Fruit fly (Drosophila melanogaster) whole organism, embryonic: ENCODE measurements around the gene CG15534.
A peak's percentile ranks its signal among the peaks of the same experiment; 100 is the strongest.

Source experiments
- B-H1 ChIP-seq: fragments of 200-800 bp; sonication (Bioruptor generic); IDR thresholded peaks from 3 replicates; pipeline ENCODE4 v1.3.6; 2022; ENCODE audit warnings: missing biosample characterization, missing genetic modification characterization
- CG10147 ChIP-seq: fragments of 200-800 bp; sonication (Bioruptor generic); optimal IDR thresholded peaks from 2 replicates; lab custom pipeline; 2019; ENCODE audit warnings: missing biosample characterization, mild to moderate bottlenecking, missing genetic modification characterization, moderate library complexity
- CG10979 ChIP-seq: fragments of 200-800 bp; sonication (Bioruptor generic); optimal IDR thresholded peaks from 2 replicates; lab custom pipeline; 2018; ENCODE audit warnings: missing biosample characterization, mild to moderate bottlenecking, missing genetic modification characterization, moderate library complexity
- CG12071 ChIP-seq: fragments of 200-800 bp; sonication (Bioruptor generic); optimal IDR thresholded peaks from 3 replicates; lab custom pipeline; 2018; ENCODE audit warnings: missing biosample characterization, mild to moderate bottlenecking, missing genetic modification characterization
- CG12219 ChIP-seq: fragments of 200-800 bp; sonication (Bioruptor generic); optimal IDR thresholded peaks from 3 replicates; lab custom pipeline; 2018; ENCODE audit warnings: missing biosample characterization, mild to moderate bottlenecking, missing genetic modification characterization
- CG14441 ChIP-seq: fragments of 200-800 bp; sonication (Bioruptor generic); IDR thresholded peaks from 2 replicates; pipeline ENCODE4 v1.3.6; 2022; ENCODE audit warnings: missing biosample characterization, missing genetic modification characterization
- CG15479 ChIP-seq: fragments of 200-800 bp; sonication (Bioruptor generic); optimal IDR thresholded peaks from 3 replicates; lab custom pipeline; 2019; ENCODE audit warnings: missing biosample characterization, mild to moderate bottlenecking, missing genetic modification characterization, moderate library complexity
- CG15696 ChIP-seq: fragments of 200-800 bp; sonication (Bioruptor generic); optimal IDR thresholded peaks from 2 replicates; lab custom pipeline; 2019; ENCODE audit warnings: missing biosample characterization, mild to moderate bottlenecking, missing genetic modification characterization, moderate library complexity
- CG1602 ChIP-seq: fragments of 200-800 bp; sonication (Bioruptor generic); optimal IDR thresholded peaks from 3 replicates; lab custom pipeline; 2016; ENCODE audit warnings: missing biosample characterization, missing genetic modification characterization
- CG17328 ChIP-seq: fragments of 200-800 bp; sonication (Bioruptor generic); IDR thresholded peaks from 2 replicates; pipeline ENCODE4 v1.3.6; 2022; ENCODE audit warnings: missing biosample characterization, missing genetic modification characterization
- CG4424 ChIP-seq: fragments of 200-800 bp; sonication (Bioruptor generic); optimal IDR thresholded peaks from 3 replicates; lab custom pipeline; 2016; ENCODE audit warnings: missing biosample characterization, missing genetic modification characterization
- CG5953 ChIP-seq: fragments of 200-800 bp; sonication (Bioruptor generic); IDR thresholded peaks from 2 replicates; pipeline ENCODE4 v1.3.6; 2022; ENCODE audit warnings: missing biosample characterization, missing genetic modification characterization
- CG6813 ChIP-seq: fragments of 200-800 bp; sonication (Bioruptor generic); optimal IDR thresholded peaks from 2 replicates; lab custom pipeline; 2017; ENCODE audit warnings: missing biosample characterization, missing genetic modification characterization, mild to moderate bottlenecking, moderate library complexity, missing genetic modification reagents
- CG7786 ChIP-seq: fragments of 200-800 bp; sonication (Bioruptor generic); optimal IDR thresholded peaks from 2 replicates; lab custom pipeline; 2016; ENCODE audit warnings: missing biosample characterization, missing genetic modification characterization
- CG7963 ChIP-seq: fragments of 200-800 bp; sonication (Bioruptor generic); IDR thresholded peaks from 3 replicates; pipeline ENCODE4 v1.3.6; 2022; ENCODE audit warnings: missing biosample characterization, missing genetic modification characterization; ENCODE audit not compliant: partially characterized antibody
- CG9609 ChIP-seq: fragments of 200-800 bp; sonication (Bioruptor generic); optimal IDR thresholded peaks from 3 replicates; lab custom pipeline; 2016; ENCODE audit warnings: missing biosample characterization, missing genetic modification characterization
- CHES-1-like ChIP-seq: fragments of 200-800 bp; sonication (Bioruptor generic); optimal IDR thresholded peaks from 2 replicates; lab custom pipeline; 2016; ENCODE audit warnings: missing biosample characterization, missing genetic modification characterization
- D19A ChIP-seq: fragments of 200-800 bp; optimal IDR thresholded peaks from 3 replicates; lab custom pipeline; 2019; ENCODE audit warnings: missing biosample characterization, mild to moderate bottlenecking, missing genetic modification characterization, moderate library complexity
- E2f1 ChIP-seq: fragments of 200-800 bp; sonication (Bioruptor generic); IDR thresholded peaks from 2 replicates; pipeline ENCODE4 v1.3.6; 2022; ENCODE audit warnings: missing biosample characterization, missing genetic modification characterization
- HLH3B ChIP-seq: fragments of 200-800 bp; sonication (Bioruptor generic); IDR thresholded peaks from 2 replicates; pipeline ENCODE4 v1.3.6; 2022; ENCODE audit warnings: missing biosample characterization, missing genetic modification characterization
- Hmr ChIP-seq: fragments of 200-800 bp; sonication (Bioruptor generic); optimal IDR thresholded peaks from 3 replicates; lab custom pipeline; 2017; ENCODE audit warnings: mild to moderate bottlenecking, missing biosample characterization, missing genetic modification reagents, missing genetic modification characterization
- PHDP ChIP-seq: fragments of 200-800 bp; sonication (Bioruptor generic); optimal IDR thresholded peaks from 3 replicates; lab custom pipeline; 2018; ENCODE audit warnings: missing biosample characterization, mild to moderate bottlenecking, missing genetic modification characterization, moderate library complexity
- Ptx1 ChIP-seq: fragments of 200-800 bp; sonication (Bioruptor generic); IDR thresholded peaks from 2 replicates; pipeline ENCODE4 v1.3.6; 2022; ENCODE audit warnings: missing biosample characterization, missing genetic modification characterization
- Rfx ChIP-seq: fragments of 200-800 bp; sonication (Bioruptor generic); IDR thresholded peaks from 2 replicates; pipeline ENCODE4 v1.3.6; 2022; ENCODE audit warnings: missing biosample characterization, missing genetic modification characterization
- Taf1 ChIP-seq: fragments of 200-800 bp; sonication (Bioruptor generic); IDR thresholded peaks from 2 replicates; pipeline ENCODE4 v1.3.6; 2022; ENCODE audit warnings: missing biosample characterization, missing genetic modification characterization
- Usf ChIP-seq: fragments of 200-800 bp; sonication (Bioruptor generic); optimal IDR thresholded peaks from 2 replicates; lab custom pipeline; 2017; ENCODE audit warnings: missing genotype, missing biosample characterization, missing genetic modification characterization
- Xrp1 ChIP-seq: fragments of 200-800 bp; sonication (Bioruptor generic); IDR thresholded peaks from 2 replicates; pipeline ENCODE4 v1.3.6; 2022; ENCODE audit warnings: missing biosample characterization, missing genetic modification characterization
- abd-A ChIP-seq: fragments of 200-800 bp; sonication (Bioruptor generic); optimal IDR thresholded peaks from 3 replicates; lab custom pipeline; 2019; ENCODE audit warnings: missing biosample characterization, mild to moderate bottlenecking, missing genetic modification characterization, moderate library complexity
- amos ChIP-seq: fragments of 200-800 bp; sonication (Bioruptor generic); IDR thresholded peaks from 2 replicates; pipeline ENCODE4 v1.3.6; 2022; ENCODE audit warnings: missing biosample characterization, missing genetic modification characterization; ENCODE audit not compliant: partially characterized antibody
- bcd ChIP-seq: fragments of 200-800 bp; sonication (Bioruptor generic); optimal IDR thresholded peaks from 2 replicates; lab custom pipeline; 2017; ENCODE audit warnings: missing biosample characterization, mild to moderate bottlenecking, missing genetic modification characterization
- ci ChIP-seq: fragments of 200-800 bp; sonication (Bioruptor generic); IDR thresholded peaks from 3 replicates; pipeline ENCODE4 v1.3.6; 2022; ENCODE audit warnings: missing biosample characterization, missing genetic modification characterization
- dmrt11E ChIP-seq: fragments of 200-800 bp; sonication (Bioruptor generic); optimal IDR thresholded peaks from 3 replicates; lab custom pipeline; 2018; ENCODE audit warnings: missing biosample characterization, mild to moderate bottlenecking, missing genetic modification characterization, moderate library complexity
- ems ChIP-seq: fragments of 200-800 bp; sonication (Bioruptor generic); optimal IDR thresholded peaks from 3 replicates; lab custom pipeline; 2016; ENCODE audit warnings: missing biosample characterization, missing genetic modification characterization
- eve ChIP-seq, 2 experiments: fragments of >200 bp; optimal IDR thresholded peaks; 2 replicates each; lab custom pipeline; 2017; ENCODE audit warnings: missing biosample characterization in 2 of 2, missing genetic modification characterization in 2 of 2
- fd64A ChIP-seq: fragments of 200-800 bp; sonication (Bioruptor generic); optimal IDR thresholded peaks from 3 replicates; lab custom pipeline; 2018; ENCODE audit warnings: missing biosample characterization, mild to moderate bottlenecking, missing genetic modification characterization
- gem ChIP-seq: fragments of 200-800 bp; sonication (Bioruptor generic); optimal IDR thresholded peaks from 2 replicates; lab custom pipeline; 2019; ENCODE audit warnings: missing biosample characterization, mild to moderate bottlenecking, missing genetic modification characterization, moderate library complexity
- grau ChIP-seq: fragments of 200-800 bp; optimal IDR thresholded peaks from 3 replicates; lab custom pipeline; 2019; ENCODE audit warnings: missing biosample characterization, mild to moderate bottlenecking, missing genetic modification characterization, moderate library complexity
- klu ChIP-seq: fragments of 200-800 bp; sonication (Bioruptor generic); IDR thresholded peaks from 2 replicates; pipeline ENCODE4 v1.3.6; 2022; ENCODE audit warnings: missing biosample characterization, missing genetic modification characterization
- lab ChIP-seq: fragments of 200-800 bp; sonication (Bioruptor generic); optimal IDR thresholded peaks from 3 replicates; lab custom pipeline; 2017; ENCODE audit warnings: missing biosample characterization, missing genetic modification characterization, mild to moderate bottlenecking, moderate library complexity, missing genetic modification reagents
- lola ChIP-seq, 3 experiments: fragments of >200 bp in 2 of 3; fragments of 200-800 bp in 1 of 3; sonication (Bioruptor generic) in 1 of 3; optimal IDR thresholded peaks; 2 replicates each; lab custom pipeline; 2017 to 2019; ENCODE audit warnings: missing biosample characterization in 3 of 3, missing genetic modification characterization in 3 of 3, mild to moderate bottlenecking in 1 of 3, moderate library complexity in 1 of 3
- nau ChIP-seq: fragments of 200-800 bp; sonication (Bioruptor generic); optimal IDR thresholded peaks from 3 replicates; lab custom pipeline; 2017; ENCODE audit warnings: missing biosample characterization, mild to moderate bottlenecking, missing genetic modification characterization, missing genetic modification reagents
- otp ChIP-seq: fragments of 200-800 bp; sonication (Bioruptor generic); IDR thresholded peaks from 3 replicates; pipeline ENCODE4, ENCODE4 v1.3.6; 2022; ENCODE audit warnings: missing biosample characterization, missing genetic modification characterization
- prd ChIP-seq, 3 experiments: fragments of >200 bp in 2 of 3; fragments of 200-800 bp in 1 of 3; sonication (Bioruptor generic) in 1 of 3; optimal IDR thresholded peaks in 2 of 3; IDR thresholded peaks in 1 of 3; 2 replicates in 2 of 3; 3 replicates in 1 of 3; pipeline versions ENCODE4 v1.3.6 to Lab custom; 2017 to 2022; ENCODE audit warnings: missing biosample characterization in 1 of 3, missing genetic modification characterization in 1 of 3
- scrt ChIP-seq: fragments of 200-800 bp; sonication (Bioruptor generic); optimal IDR thresholded peaks from 2 replicates; lab custom pipeline; 2018; ENCODE audit warnings: missing biosample characterization, mild to moderate bottlenecking, missing genetic modification characterization, moderate library complexity
- sd ChIP-seq: fragments of 200-800 bp; sonication (Bioruptor generic); optimal IDR thresholded peaks from 3 replicates; lab custom pipeline; 2018; ENCODE audit warnings: missing biosample characterization, mild to moderate bottlenecking, missing genetic modification characterization, moderate library complexity
- slbo ChIP-seq: fragments of 200-800 bp; sonication (Bioruptor generic); IDR thresholded peaks from 2 replicates; pipeline ENCODE4 v1.3.6; 2022; ENCODE audit warnings: missing biosample characterization, missing genetic modification characterization
- sob ChIP-seq: fragments of 200-800 bp; sonication (Bioruptor generic); IDR thresholded peaks from 2 replicates; pipeline ENCODE4 v1.3.6; 2022; ENCODE audit warnings: missing biosample characterization, missing genetic modification characterization
- unpg ChIP-seq: fragments of 200-800 bp; sonication (Bioruptor generic); optimal IDR thresholded peaks from 3 replicates; lab custom pipeline; 2018; ENCODE audit warnings: missing biosample characterization, mild to moderate bottlenecking, missing genetic modification characterization, moderate library complexity
- yki ChIP-seq: fragments of >200 bp; optimal IDR thresholded peaks from 3 replicates; lab custom pipeline; 2018

CG15534 gene

DNA sequence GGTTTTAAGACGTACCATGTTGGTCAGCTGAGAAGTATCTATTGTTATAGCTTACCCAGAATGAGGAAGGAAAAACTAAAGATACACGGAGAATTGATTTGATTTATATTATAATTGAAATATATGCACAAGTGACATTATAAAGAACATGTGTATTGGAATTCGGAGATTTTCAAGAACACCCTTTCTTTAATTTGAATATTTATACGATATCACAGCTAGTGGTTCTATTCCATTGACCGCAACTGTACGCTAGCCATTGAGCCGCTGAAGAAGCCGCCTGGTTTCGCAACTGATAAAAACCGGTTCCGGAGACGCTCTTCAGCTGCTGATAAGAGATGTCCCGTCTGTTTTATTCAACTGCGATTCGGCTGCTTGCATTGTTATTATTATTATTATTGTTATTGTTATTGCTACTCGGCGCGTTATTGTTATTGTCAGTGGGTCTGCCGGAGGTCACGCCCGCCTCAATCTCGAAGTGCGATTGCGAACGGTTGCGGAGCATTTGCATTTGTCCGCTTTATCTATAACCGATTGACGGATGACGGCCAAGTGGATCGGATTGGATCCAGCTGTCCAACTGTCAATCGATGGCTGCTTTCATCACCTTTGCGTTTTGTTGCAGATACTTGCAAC is 29.9 kb downstream of the CG15534 start (continued):
- no peak for TF ChIP-seq prd (optimal IDR thresholded peaks at IDR 0.05; lab: Kevin White, UChicago)
- TF ChIP-seq prd (GFP tag; IDR thresholded peaks at IDR 0.05; lab: Robert Waterston, UW), result peak; percentile 60
- TF ChIP-seq amos (GFP tag; lab: Robert Waterston, UW), result no peak
- TF ChIP-seq lola (GFP tag; optimal IDR thresholded peaks at IDR 0.05; lab: Kevin White, UChicago), result peak in 1 of 3 experiments; percentile 31
- no peak for TF ChIP-seq CHES-1-like
- peak; percentile 15 for TF ChIP-seq CG6813 (GFP tag; lab: Kevin White, UChicago)
- TF ChIP-seq CG7786 (GFP tag; lab: Kevin White, UChicago), result no peak
- peak; percentile 51 for TF ChIP-seq lab (GFP tag; lab: Kevin White, UChicago)
- TF ChIP-seq CG10979 (tag; lab: Kevin White, UChicago), result peak; percentile 26
- TF ChIP-seq scrt (GFP tag; lab: Kevin White, UChicago), result no peak
- no peak for TF ChIP-seq fd64A
- no peak for TF ChIP-seq CG5953 (GFP tag; lab: Robert Waterston, UW)
- TF ChIP-seq nau (GFP tag; lab: Kevin White, UChicago), result no peak
- no peak for TF ChIP-seq CG10147 (GFP tag; lab: Kevin White, UChicago)
- TF ChIP-seq PHDP (tag; lab: Kevin White, UChicago), result peak; percentile 29
- TF ChIP-seq CG4424 (GFP tag; lab: Kevin White, UChicago), result peak; percentile 17
- peak; percentile 64 for TF ChIP-seq gem (tag; lab: Kevin White, UChicago)
- TF ChIP-seq CG15696 (tag; lab: Kevin White, UChicago), result peak; percentile 3
- TF ChIP-seq bcd, result peak; percentile 26
- TF ChIP-seq eve (GFP tag; optimal IDR thresholded peaks at IDR 0.05; lab: Kevin White, UChicago), result no peak
- 0 out of 2 replicates have a peak, but pooled peaks have one; percentile 32 for TF ChIP-seq CG17328 (GFP tag; lab: Robert Waterston, UW)
- no peak for TF ChIP-seq CG12071 (GFP tag; lab: Kevin White, UChicago)
- peak; percentile 38 for TF ChIP-seq grau (tag; lab: Kevin White, UChicago)
- no peak for TF ChIP-seq D19A (tag; lab: Kevin White, UChicago)
- TF ChIP-seq E2f1 (GFP tag; lab: Robert Waterston, UW), result 0 out of 2 replicates have a peak, but pooled peaks have one; percentile 30
- TF ChIP-seq slbo (GFP tag; lab: Robert Waterston, UW), result peak; percentile 59
- peak; percentile 41 for TF ChIP-seq CG12219 (GFP tag; lab: Kevin White, UChicago)
- peak; percentile 70; the same call in 2 of the 3 replicates for TF ChIP-seq ci (GFP tag; lab: Robert Waterston, UW)
- TF ChIP-seq sob, result no peak
- TF ChIP-seq ems, result no peak
- TF ChIP-seq Xrp1 (GFP tag; lab: Robert Waterston, UW), result peak; percentile 39; the same call in 1 of the 2 replicates
- TF ChIP-seq unpg, result peak; percentile 47
- no peak for TF ChIP-seq yki
- no peak for TF ChIP-seq sd (tag; lab: Kevin White, UChicago)
- TF ChIP-seq CG1602 (GFP tag; lab: Kevin White, UChicago), result no peak
- peak; percentile 41; the same call in 1 of the 2 replicates for TF ChIP-seq HLH3B (GFP tag; lab: Robert Waterston, UW)
- TF ChIP-seq CG14441, result peak; percentile 28; the same call in 1 of the 2 replicates
- no peak for TF ChIP-seq klu (GFP tag; lab: Robert Waterston, UW)
- no peak for TF ChIP-seq CG9609 (GFP tag; lab: Kevin White, UChicago)
- TF ChIP-seq CG7963 (GFP tag; lab: Robert Waterston, UW), result no peak
- no peak for TF ChIP-seq Usf (GFP tag; lab: Kevin White, UChicago)
- TF ChIP-seq Hmr (GFP tag; lab: Kevin White, UChicago), result peak; percentile 4
- peak; percentile 32 for TF ChIP-seq dmrt11E (tag; lab: Kevin White, UChicago)
- TF ChIP-seq Ptx1 (GFP tag; lab: Robert Waterston, UW), result peak; percentile 42; the same call in 1 of the 2 replicates
- TF ChIP-seq abd-A (tag; lab: Kevin White, UChicago), result no peak
- no peak for TF ChIP-seq Taf1 (GFP tag; lab: Robert Waterston, UW)
- TF ChIP-seq CG15479, result peak; percentile 21
- 0 out of 3 replicates have a peak, but pooled peaks have one; percentile 34 for TF ChIP-seq otp (GFP tag; lab: Robert Waterston, UW)
- TF ChIP-seq Rfx (GFP tag; lab: Robert Waterston, UW), result peak; percentile 46; the same call in 1 of the 2 replicates
- TF ChIP-seq B-H1 (GFP tag; lab: Robert Waterston, UW), result peak; percentile 15; the same call in 1 of the 3 replicates
